Fruit fly (Drosophila melanogaster) whole organism: ENCODE measurements around the gene SCCRO.
A peak's percentile ranks its signal among the peaks of the same experiment; 100 is the strongest.

Experiments
- Dll ChIP-seq: fragments of >200 bp; optimal IDR thresholded peaks from 2 replicates; lab custom pipeline; 2017
- pan ChIP-seq: fragments of >200 bp; optimal IDR thresholded peaks from 2 replicates; lab custom pipeline; 2017
- psq ChIP-seq: fragments of >200 bp; optimal IDR thresholded peaks from 2 replicates; lab custom pipeline; 2017
- usp ChIP-seq: fragments of >200 bp; optimal IDR thresholded peaks from 2 replicates; lab custom pipeline; 2017; ENCODE audit warnings: missing biosample characterization, missing genetic modification characterization, mixed read lengths

DNA sequence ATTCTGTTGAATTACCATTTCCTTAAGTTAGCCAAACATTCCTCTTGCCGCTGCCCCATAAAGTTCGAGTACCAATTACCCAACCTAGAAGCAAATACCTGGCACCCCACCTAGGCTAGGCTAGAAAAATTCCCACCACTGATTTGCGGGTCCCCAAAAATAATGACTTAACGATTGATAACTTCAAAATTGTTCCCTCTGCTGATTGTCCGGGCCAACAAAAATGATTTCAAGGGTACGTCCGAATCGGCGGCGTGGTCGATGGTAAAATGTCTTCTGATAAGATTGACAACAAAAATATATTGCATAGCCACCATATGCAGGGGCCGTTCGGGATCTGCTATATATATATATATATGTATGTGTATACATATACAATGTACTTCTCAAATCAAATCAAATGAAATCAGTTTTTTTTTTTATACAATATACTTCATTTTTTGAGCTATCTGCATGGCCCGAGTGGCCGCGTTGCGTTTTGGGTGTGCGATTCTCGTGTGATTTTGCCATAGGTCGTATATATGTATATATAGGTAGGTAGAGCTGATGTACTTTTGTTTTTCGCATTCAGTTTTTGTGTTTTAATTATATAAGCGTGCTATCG is 15.9 kb upstream of the SCCRO start:
- TF ChIP-seq pan (lab: Kevin White, UChicago) (peak; percentile 32), usp (no peak), psq (lab: Kevin White, UChicago) (no peak), Dll (lab: Kevin White, UChicago) (no peak)
